Worm (Caenorhabditis elegans) whole organism, mixed stage, embryonic: ENCODE results near the gene twk-33.

Experiments
- M03D4.4 ChIP-seq: sonication (generic microtip); optimal IDR thresholded peaks from 2 replicates; lab custom pipeline; 2017; ENCODE audit warnings: mild to moderate bottlenecking, missing genetic modification characterization, missing compliant biosample characterization
- bed-3 ChIP-seq: fragments of 200-800 bp; sonication (Bioruptor generic); optimal IDR thresholded peaks from 3 replicates; lab custom pipeline; 2018; ENCODE audit warnings: mild to moderate bottlenecking, missing genetic modification characterization, moderate library complexity, missing compliant biosample characterization
- blmp-1 ChIP-seq: fragments of 150-350 bp; optimal IDR thresholded peaks from 2 replicates; lab custom pipeline; 2014; ENCODE audit warnings: missing biosample characterization, missing genetic modification characterization
- ceh-39 ChIP-seq: fragments of 150-350 bp; optimal IDR thresholded peaks from 2 replicates; lab custom pipeline; 2014; ENCODE audit warnings: missing biosample characterization, missing genetic modification characterization
- ceh-43 ChIP-seq: fragments of 200-800 bp; sonication (Bioruptor generic); optimal IDR thresholded peaks from 2 replicates; lab custom pipeline; 2018; ENCODE audit warnings: mild to moderate bottlenecking, missing genetic modification characterization, moderate library complexity, missing compliant biosample characterization
- ceh-83 ChIP-seq: fragments of 200-800 bp; sonication (Bioruptor generic); optimal IDR thresholded peaks from 2 replicates; lab custom pipeline; 2018; ENCODE audit warnings: mild to moderate bottlenecking, missing genetic modification characterization, missing compliant biosample characterization
- ces-1 ChIP-seq: fragments of 150-350 bp; optimal IDR thresholded peaks from 2 replicates; lab custom pipeline; 2014; ENCODE audit warnings: missing biosample characterization, missing genetic modification reagents, missing genetic modification characterization
- cnd-1 ChIP-seq: fragments of 200-800 bp; sonication (Bioruptor generic); optimal IDR thresholded peaks from 2 replicates; lab custom pipeline; 2018; ENCODE audit warnings: mild to moderate bottlenecking, missing genetic modification characterization, missing compliant biosample characterization
- elt-1 ChIP-seq: sonication (generic microtip); optimal IDR thresholded peaks from 2 replicates; lab custom pipeline; 2017; ENCODE audit warnings: missing genetic modification characterization, mild to moderate bottlenecking, missing compliant biosample characterization, antibody characterized with exemption, moderate library complexity, borderline replicate concordance; ENCODE audit not compliant: insufficient read depth
- elt-3 ChIP-seq: fragments of 150-350 bp; optimal IDR thresholded peaks from 2 replicates; lab custom pipeline; 2014; ENCODE audit warnings: missing biosample characterization, missing genetic modification characterization
- flh-1 ChIP-seq: fragments of 200-800 bp; sonication (Bioruptor generic); optimal IDR thresholded peaks from 2 replicates; lab custom pipeline; 2018; ENCODE audit warnings: mild to moderate bottlenecking, missing genetic modification characterization, moderate library complexity, missing compliant biosample characterization
- ham-2 ChIP-seq: fragments of 200-800 bp; sonication (Bioruptor generic); optimal IDR thresholded peaks from 2 replicates; lab custom pipeline; 2018; ENCODE audit warnings: mild to moderate bottlenecking, missing genetic modification characterization, missing compliant biosample characterization
- hlh-1 ChIP-seq: fragments of 150-350 bp; optimal IDR thresholded peaks from 2 replicates; lab custom pipeline; 2014; ENCODE audit warnings: missing biosample characterization, missing genetic modification reagents, missing genetic modification characterization
- lin-13 ChIP-seq: fragments of 150-350 bp; optimal IDR thresholded peaks from 2 replicates; lab custom pipeline; 2014; ENCODE audit warnings: missing biosample characterization, missing genetic modification characterization
- lin-32 ChIP-seq: fragments of 200-800 bp; sonication (Bioruptor generic); optimal IDR thresholded peaks from 2 replicates; lab custom pipeline; 2018; ENCODE audit warnings: mild to moderate bottlenecking, missing genetic modification characterization, missing compliant biosample characterization
- lsy-2 ChIP-seq: fragments of 150-350 bp; optimal IDR thresholded peaks from 2 replicates; lab custom pipeline; 2014; ENCODE audit warnings: missing biosample characterization, missing genetic modification characterization
- mab-5 ChIP-seq: fragments of 150-350 bp; optimal IDR thresholded peaks from 2 replicates; lab custom pipeline; 2014; ENCODE audit warnings: missing biosample characterization, missing genetic modification characterization
- mep-1 ChIP-seq: fragments of 150-350 bp; optimal IDR thresholded peaks from 2 replicates; lab custom pipeline; 2017; ENCODE audit warnings: missing biosample characterization, missing genetic modification reagents, missing genetic modification characterization, inconsistent platforms
- mls-2 ChIP-seq: sonication (generic microtip); optimal IDR thresholded peaks from 2 replicates; lab custom pipeline; 2016; ENCODE audit warnings: mild to moderate bottlenecking, missing genetic modification characterization, moderate library complexity, missing compliant biosample characterization
- nhr-12 ChIP-seq: fragments of 150-350 bp; optimal IDR thresholded peaks from 2 replicates; lab custom pipeline; 2014; ENCODE audit warnings: missing biosample characterization, missing genetic modification characterization
- nhr-2 ChIP-seq: fragments of 150-350 bp; optimal IDR thresholded peaks from 2 replicates; lab custom pipeline; 2014; ENCODE audit warnings: missing biosample characterization, missing genetic modification characterization
- nhr-237 ChIP-seq: fragments of 150-350 bp; optimal IDR thresholded peaks from 2 replicates; lab custom pipeline; 2014; ENCODE audit warnings: missing biosample characterization, missing genetic modification characterization
- nhr-28 ChIP-seq: fragments of 150-350 bp; optimal IDR thresholded peaks from 2 replicates; lab custom pipeline; 2014; ENCODE audit warnings: missing biosample characterization, missing genetic modification characterization
- pha-4 ChIP-seq: fragments of 150-350 bp; optimal IDR thresholded peaks from 2 replicates; lab custom pipeline; 2018; ENCODE audit warnings: missing biosample characterization, missing genetic modification reagents, missing genetic modification characterization
- sem-2 ChIP-seq: fragments of 200-800 bp; sonication (Bioruptor generic); optimal IDR thresholded peaks from 2 replicates; lab custom pipeline; 2018; ENCODE audit warnings: mild to moderate bottlenecking, missing genetic modification characterization, missing compliant biosample characterization
- snpc-4 ChIP-seq: fragments of 150-350 bp; optimal IDR thresholded peaks from 2 replicates; lab custom pipeline; 2014; ENCODE audit warnings: missing biosample characterization, missing genetic modification characterization
- sptf-1 ChIP-seq: sonication (generic microtip); optimal IDR thresholded peaks from 2 replicates; lab custom pipeline; 2017; ENCODE audit warnings: mild to moderate bottlenecking, missing genetic modification characterization, moderate library complexity, missing compliant biosample characterization
- tbx-8 ChIP-seq: fragments of 200-800 bp; sonication (Bioruptor generic); optimal IDR thresholded peaks from 2 replicates; lab custom pipeline; 2018; ENCODE audit warnings: mild to moderate bottlenecking, missing genetic modification characterization, moderate library complexity, missing compliant biosample characterization
- unc-120 ChIP-seq: sonication (generic microtip); optimal IDR thresholded peaks from 2 replicates; lab custom pipeline; 2017; ENCODE audit warnings: missing genetic modification characterization, missing compliant biosample characterization; ENCODE audit not compliant: poor library complexity, severe bottlenecking
- unc-39 ChIP-seq: fragments of 150-350 bp; optimal IDR thresholded peaks from 2 replicates; lab custom pipeline; 2014; ENCODE audit warnings: missing biosample characterization, missing genetic modification characterization
- unc-62 ChIP-seq: fragments of 150-350 bp; optimal IDR thresholded peaks from 2 replicates; lab custom pipeline; 2014; ENCODE audit warnings: missing biosample characterization, missing genetic modification reagents, missing genetic modification characterization
- zip-8 ChIP-seq: fragments of 150-350 bp; optimal IDR thresholded peaks from 2 replicates; lab custom pipeline; 2014; ENCODE audit warnings: missing biosample characterization, missing genetic modification characterization
- ztf-11 ChIP-seq: fragments of 150-350 bp; optimal IDR thresholded peaks from 2 replicates; lab custom pipeline; 2014; ENCODE audit warnings: missing biosample characterization, missing genetic modification characterization

twk-33 gene

DNA sequence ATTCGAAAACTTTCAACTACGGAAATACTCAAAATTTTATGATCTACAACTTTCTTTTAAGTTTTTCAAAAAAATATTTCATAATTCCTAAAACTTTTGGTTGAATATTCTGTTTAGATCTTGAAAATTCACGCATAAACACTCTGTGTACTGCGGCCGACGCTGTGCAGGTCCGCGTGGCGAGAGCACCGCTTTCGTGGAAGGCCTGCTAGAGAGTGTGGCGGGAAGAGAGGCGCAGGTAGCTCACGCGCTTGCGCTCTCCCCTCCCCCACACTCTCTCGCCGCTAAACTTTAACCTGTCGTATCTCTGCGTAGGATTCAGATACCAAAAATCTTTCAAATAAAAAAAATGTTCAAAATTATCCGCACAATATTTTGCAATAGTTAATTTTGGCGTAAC lies 30.9 kb downstream of the twk-33 start:
- no peak for TF ChIP-seq ces-1 (GFP tag; lab: Kevin White, UChicago)
- no peak for TF ChIP-seq ceh-83 (GFP tag; lab: Kevin White, UChicago)
- no peak for TF ChIP-seq pha-4 (tag; lab: Kevin White, UChicago)
- no peak for TF ChIP-seq ceh-43
- TF ChIP-seq mls-2 (tag; lab: Kevin White, UChicago), result no peak
- no peak for TF ChIP-seq ztf-11 (tag; lab: Kevin White, UChicago)
- no peak for TF ChIP-seq elt-3 (tag; lab: Kevin White, UChicago)
- TF ChIP-seq M03D4.4 (tag; lab: Kevin White, UChicago), result no peak
- no peak for TF ChIP-seq elt-1 (tag; lab: Kevin White, UChicago)
- no peak for TF ChIP-seq tbx-8 (GFP tag; lab: Kevin White, UChicago)
- TF ChIP-seq bed-3 (GFP tag; lab: Kevin White, UChicago), result no peak
- TF ChIP-seq, all 35 proteins: peak for 0

DNA sequence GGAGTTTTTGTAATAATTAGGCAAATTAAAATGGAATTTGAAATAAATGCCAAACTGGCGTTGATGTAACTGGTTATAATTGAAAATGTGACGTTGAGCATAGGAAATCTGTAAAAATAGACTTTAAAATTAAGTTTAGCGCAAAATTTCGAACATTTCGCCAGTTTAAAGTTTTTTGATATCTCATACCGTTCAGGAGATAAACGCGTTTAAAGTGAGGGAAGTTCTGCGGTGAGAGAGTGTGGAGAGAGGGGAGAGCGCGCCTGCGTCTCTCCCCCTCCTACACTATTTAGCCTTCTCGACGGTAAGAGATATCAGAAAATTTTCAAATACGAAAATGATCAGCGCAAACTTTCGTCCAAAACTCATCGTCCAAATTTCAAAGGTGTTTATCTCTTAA lies 37.6 kb downstream of the twk-33 start, which contains the start of gene str-92:
Gene str-92, minus strand, starts transcription at position 101 of the 400 bp plus-strand sequence.
- no peak for TF ChIP-seq ztf-11 (tag; lab: Kevin White, UChicago)
- TF ChIP-seq zip-8 (tag; lab: Kevin White, UChicago), result no peak
- no peak for TF ChIP-seq bed-3 (GFP tag; lab: Kevin White, UChicago)
- no peak for TF ChIP-seq lin-32 (GFP tag; lab: Kevin White, UChicago)
- TF ChIP-seq ceh-83 (GFP tag; lab: Kevin White, UChicago), result no peak
- no peak for TF ChIP-seq lin-13 (tag; lab: Kevin White, UChicago)
- no peak for TF ChIP-seq blmp-1 (tag; lab: Kevin White, UChicago)

DNA sequence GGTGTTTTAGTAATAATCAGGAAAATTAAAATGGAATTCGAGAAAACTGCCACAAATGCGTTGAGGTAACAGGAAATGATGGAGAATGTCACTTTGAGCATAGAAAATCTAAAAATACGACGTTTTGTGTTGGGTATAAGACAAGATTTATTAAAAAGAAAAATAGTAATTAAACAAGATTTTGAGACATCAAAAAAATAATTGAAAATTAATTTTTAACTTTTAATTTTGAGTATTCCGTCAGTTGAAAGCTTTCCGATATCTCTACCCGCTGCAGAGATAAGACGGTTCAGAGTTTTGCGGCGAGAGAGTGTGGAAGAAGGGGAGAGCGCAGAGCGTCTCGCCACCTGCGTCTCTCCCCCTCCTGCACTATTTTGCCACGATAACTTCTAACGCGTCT lies 40.8 kb downstream of the twk-33 start, which contains the start of gene str-93:
Gene str-93, minus strand, starts transcription at position 101 of the 400 bp plus-strand sequence.
- TF ChIP-seq nhr-237 (tag; lab: Kevin White, UChicago), result no peak
- no peak for TF ChIP-seq ces-1 (GFP tag; lab: Kevin White, UChicago)
- TF ChIP-seq ceh-43, result no peak
- TF ChIP-seq cnd-1 (tag; lab: Kevin White, UChicago), result no peak
- no peak for TF ChIP-seq nhr-28 (tag; lab: Kevin White, UChicago)
- no peak for TF ChIP-seq lin-32 (GFP tag; lab: Kevin White, UChicago)
- no peak for TF ChIP-seq lsy-2
- no peak for TF ChIP-seq mep-1 (tag; lab: Kevin White, UChicago)
- TF ChIP-seq zip-8 (tag; lab: Kevin White, UChicago), result no peak
- TF ChIP-seq flh-1, result no peak
- no peak for TF ChIP-seq nhr-12 (tag; lab: Kevin White, UChicago)
- no peak for TF ChIP-seq sem-2 (GFP tag; lab: Kevin White, UChicago)
- no peak for TF ChIP-seq ceh-83 (GFP tag; lab: Kevin White, UChicago)
- no peak for TF ChIP-seq snpc-4
- no peak for TF ChIP-seq ham-2 (GFP tag; lab: Kevin White, UChicago)
- no peak for TF ChIP-seq lin-13 (tag; lab: Kevin White, UChicago)
- TF ChIP-seq pha-4 (tag; lab: Kevin White, UChicago), result no peak
- TF ChIP-seq M03D4.4 (tag; lab: Kevin White, UChicago), result no peak
- no peak for TF ChIP-seq unc-120

DNA sequence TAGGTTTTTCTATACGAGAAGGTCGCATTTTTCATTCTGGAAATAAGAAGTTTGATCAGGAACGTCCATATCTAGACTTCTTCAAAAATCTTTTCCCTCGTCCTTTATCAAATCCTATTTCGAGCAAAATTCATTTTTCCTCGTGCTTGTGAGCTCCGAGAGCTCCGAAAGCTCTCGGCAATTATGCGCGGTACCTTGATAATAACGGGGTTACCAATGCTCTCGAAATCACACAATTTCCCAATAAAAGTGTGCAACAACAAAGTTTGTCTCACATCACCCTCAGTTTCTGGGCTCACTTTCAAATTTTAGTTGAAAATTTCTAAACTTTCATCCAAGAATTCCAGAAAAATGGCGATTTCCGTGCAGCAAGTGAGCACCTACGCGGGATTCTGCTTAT lies 45.6 kb downstream of the twk-33 start, which contains the start of gene str-89:
Gene str-89, plus strand, starts transcription at position 301 of the 400 bp plus-strand sequence.
- TF ChIP-seq unc-120 (no peak), cnd-1 (tag; lab: Kevin White, UChicago) (no peak), pha-4 (tag; lab: Kevin White, UChicago) (no peak), hlh-1 (tag; lab: Kevin White, UChicago) (no peak), ceh-39 (tag; lab: Kevin White, UChicago) (no peak), bed-3 (GFP tag; lab: Kevin White, UChicago) (no peak)

DNA sequence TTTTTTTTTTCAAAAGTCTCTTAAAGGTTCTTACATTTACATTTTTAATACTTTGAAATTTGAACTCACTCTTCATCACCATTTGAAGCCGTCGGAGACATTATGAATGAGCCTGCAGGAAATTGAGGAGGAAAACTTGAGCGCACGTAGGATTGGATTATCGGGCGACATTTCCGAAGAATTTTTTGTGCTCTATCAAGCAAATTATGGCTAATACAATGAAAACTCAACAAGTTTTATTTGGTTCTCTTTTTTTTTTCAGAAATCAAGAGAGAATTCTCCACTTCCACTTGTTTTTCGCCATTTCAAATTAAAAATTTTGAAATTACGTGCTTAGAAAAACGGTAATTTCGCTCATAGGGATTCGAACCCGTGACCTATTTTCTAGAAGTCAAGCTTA lies 46.5 kb downstream of the twk-33 start, which contains the start of gene F59A1.12:
Gene F59A1.12, minus strand, starts transcription at position 101 of the 400 bp plus-strand sequence.
- TF ChIP-seq sem-2 (GFP tag; lab: Kevin White, UChicago) (no peak), ztf-11 (tag; lab: Kevin White, UChicago) (no peak), bed-3 (GFP tag; lab: Kevin White, UChicago) (no peak), nhr-12 (tag; lab: Kevin White, UChicago) (no peak)

DNA sequence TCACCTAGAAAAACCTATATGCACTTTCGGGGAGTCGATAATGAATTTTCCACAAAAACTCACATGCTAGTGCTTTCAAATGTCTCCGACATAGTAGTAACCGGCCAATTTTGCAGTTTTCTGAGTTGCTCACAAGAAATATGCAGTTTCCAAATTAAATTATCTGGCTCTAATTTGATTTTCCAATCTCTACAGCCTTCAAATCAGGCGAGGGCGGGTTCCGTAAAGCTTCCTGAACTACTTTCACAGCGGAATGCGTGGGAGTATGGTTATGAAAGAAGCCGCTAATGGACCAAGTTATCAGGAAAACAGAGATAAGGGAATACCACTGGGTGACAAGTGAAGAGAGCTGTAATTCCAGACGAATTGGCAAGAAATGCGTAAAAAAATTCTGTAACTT lies 48.3 kb downstream of the twk-33 start, which contains the start of gene F59A1.11:
Gene F59A1.11, minus strand, starts transcription at position 101 of the 400 bp plus-strand sequence.
- TF ChIP-seq tbx-8 (GFP tag; lab: Kevin White, UChicago) (no peak), elt-1 (tag; lab: Kevin White, UChicago) (no peak), unc-39 (tag; lab: Kevin White, UChicago) (no peak), nhr-237 (tag; lab: Kevin White, UChicago) (no peak), ceh-43 (no peak), nhr-2 (no peak), blmp-1 (tag; lab: Kevin White, UChicago) (no peak), flh-1 (no peak), mab-5 (tag; lab: Kevin White, UChicago) (no peak), ztf-11 (tag; lab: Kevin White, UChicago) (no peak), unc-120 (no peak), elt-3 (tag; lab: Kevin White, UChicago) (no peak), M03D4.4 (tag; lab: Kevin White, UChicago) (no peak), pha-4 (tag; lab: Kevin White, UChicago) (no peak), sptf-1 (no peak), unc-62 (no peak)
